Worm (Caenorhabditis elegans) whole organism, early embryonic: ENCODE data around the gene ugt-50.

ENCODE experiments used
- B0310.2 ChIP-seq: sonication (generic microtip); optimal IDR thresholded peaks from 2 replicates; lab custom pipeline; 2016; ENCODE audit warnings: mild to moderate bottlenecking, missing genetic modification characterization, missing compliant biosample characterization
- F13C5.2 ChIP-seq: sonication (generic microtip); optimal IDR thresholded peaks from 2 replicates; lab custom pipeline; 2017; ENCODE audit warnings: mild to moderate bottlenecking, missing genetic modification characterization, inconsistent platforms, missing compliant biosample characterization
- aly-1 ChIP-seq: sonication (generic microtip); optimal IDR thresholded peaks from 2 replicates; lab custom pipeline; 2016; ENCODE audit warnings: missing genetic modification characterization, missing compliant biosample characterization
- ama-1 ChIP-seq: fragments of 150-350 bp; optimal IDR thresholded peaks from 2 replicates; lab custom pipeline; 2014
- ceh-13 ChIP-seq: fragments of 200-800 bp; sonication (Bioruptor generic); optimal IDR thresholded peaks from 2 replicates; lab custom pipeline; 2018; ENCODE audit warnings: mild to moderate bottlenecking, missing genetic modification characterization, missing compliant biosample characterization
- ceh-36 ChIP-seq: sonication (generic microtip); optimal IDR thresholded peaks from 2 replicates; lab custom pipeline; 2016; ENCODE audit warnings: missing genetic modification characterization, inconsistent platforms, missing compliant biosample characterization
- ets-7 ChIP-seq: sonication (generic microtip); optimal IDR thresholded peaks from 2 replicates; lab custom pipeline; 2016; ENCODE audit warnings: missing genotype, missing genetic modification characterization, missing compliant biosample characterization
- flt-1 ChIP-seq: fragments of 200-800 bp; sonication (Bioruptor generic); IDR thresholded peaks from 2 replicates; pipeline ENCODE4 v1.3.6; 2022; ENCODE audit warnings: missing genetic modification characterization, missing compliant biosample characterization
- hmbx-1 ChIP-seq: sonication (generic microtip); optimal IDR thresholded peaks from 2 replicates; lab custom pipeline; 2016; ENCODE audit warnings: mild to moderate bottlenecking, missing genetic modification characterization, missing compliant biosample characterization
- hmg-4 ChIP-seq: fragments of 200-800 bp; sonication (Bioruptor generic); optimal IDR thresholded peaks from 2 replicates; lab custom pipeline; 2018; ENCODE audit warnings: mild to moderate bottlenecking, missing genetic modification characterization, missing compliant biosample characterization
- hnd-1 ChIP-seq: sonication (generic microtip); optimal IDR thresholded peaks from 2 replicates; lab custom pipeline; 2016; ENCODE audit warnings: missing genetic modification characterization, missing compliant biosample characterization
- pes-1 ChIP-seq: fragments of 200-800 bp; sonication (Bioruptor generic); IDR thresholded peaks from 2 replicates; pipeline ENCODE4 v1.3.6; 2022; ENCODE audit warnings: missing genetic modification reagents, missing genetic modification characterization, missing compliant biosample characterization
- scrt-1 ChIP-seq: fragments of 200-800 bp; sonication (Bioruptor generic); IDR thresholded peaks from 2 replicates; pipeline ENCODE4 v1.3.6; 2022; ENCODE audit warnings: missing genetic modification characterization, missing compliant biosample characterization
- sea-1 ChIP-seq: fragments of 200-800 bp; sonication (Bioruptor generic); conservative IDR thresholded peaks from 2 replicates; pipeline ENCODE4 v1.3.6; 2022; ENCODE audit warnings: missing genetic modification characterization, missing compliant biosample characterization
- tbx-11 ChIP-seq: fragments of 200-800 bp; sonication (Bioruptor generic); IDR thresholded peaks from 2 replicates; pipeline ENCODE4 v1.3.6; 2022; ENCODE audit warnings: missing genetic modification characterization, missing compliant biosample characterization
- tbx-37 ChIP-seq: fragments of 200-800 bp; sonication (Bioruptor generic); conservative IDR thresholded peaks from 2 replicates; pipeline ENCODE4 v1.3.6; 2022; ENCODE audit warnings: missing genetic modification reagents, missing genetic modification characterization, missing compliant biosample characterization
- tra-4 ChIP-seq: sonication (generic microtip); optimal IDR thresholded peaks from 2 replicates; lab custom pipeline; 2017; ENCODE audit warnings: missing genetic modification characterization, missing compliant biosample characterization

ugt-50 gene

DNA sequence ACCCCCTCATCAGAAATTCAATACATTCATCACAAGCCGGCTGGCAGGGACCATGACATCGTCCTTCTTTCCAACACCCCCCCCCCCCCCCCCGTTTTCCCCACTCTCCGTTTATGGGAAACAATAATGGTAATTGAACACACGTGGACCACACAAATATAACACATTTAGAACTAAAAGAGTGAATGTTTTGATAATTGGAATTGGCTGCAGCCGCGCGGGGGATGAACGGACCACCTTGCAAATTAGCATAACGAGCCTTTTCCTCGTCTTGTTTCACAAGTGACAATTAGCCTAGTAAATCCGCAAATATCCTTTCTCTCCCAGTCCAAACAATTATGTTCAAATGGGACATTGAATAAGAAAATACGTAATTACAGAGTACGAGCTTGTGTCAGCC lies 2.7 kb upstream of the ugt-50 start:
- TF ChIP-seq hmg-4 (GFP tag; lab: Kevin White, UChicago) (peak; percentile 59), sea-1 (no peak), pes-1 (GFP tag; lab: Robert Waterston, UW) (no peak), ets-7 (tag; lab: Kevin White, UChicago) (no peak), ceh-36 (tag; lab: Kevin White, UChicago) (peak; percentile 10), hmbx-1 (tag; lab: Kevin White, UChicago) (no peak)

DNA sequence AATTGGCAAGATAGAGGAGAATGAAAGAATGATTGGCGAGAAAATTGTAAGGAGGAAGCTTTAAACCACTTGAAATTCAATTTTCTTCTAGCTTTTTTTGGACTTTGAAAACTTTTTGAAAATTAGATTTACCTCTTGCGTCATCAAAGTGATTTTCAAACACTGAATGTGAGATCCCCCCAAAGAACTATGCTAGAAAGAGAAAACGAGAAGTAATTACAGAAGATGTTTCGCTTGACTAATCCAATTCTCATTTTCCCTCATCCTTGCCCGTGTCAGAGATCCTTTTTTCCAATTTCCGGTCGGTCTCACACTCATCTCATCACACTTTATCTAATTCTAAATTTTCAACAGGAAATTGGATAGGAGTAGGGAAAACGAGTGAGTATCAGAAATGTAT lies 1.5 kb upstream of the ugt-50 start:
- no peak for TF ChIP-seq scrt-1 (GFP tag; lab: Robert Waterston, UW)
- TF ChIP-seq flt-1 (GFP tag; lab: Robert Waterston, UW): no peak
- TF ChIP-seq ceh-13 (GFP tag; lab: Kevin White, UChicago): no peak
- no peak for TF ChIP-seq B0310.2 (tag; lab: Kevin White, UChicago)
- TF ChIP-seq ceh-36 (tag; lab: Kevin White, UChicago): no peak
- no peak for TF ChIP-seq ets-7 (tag; lab: Kevin White, UChicago)
- TF ChIP-seq pes-1 (GFP tag; lab: Robert Waterston, UW): no peak

DNA sequence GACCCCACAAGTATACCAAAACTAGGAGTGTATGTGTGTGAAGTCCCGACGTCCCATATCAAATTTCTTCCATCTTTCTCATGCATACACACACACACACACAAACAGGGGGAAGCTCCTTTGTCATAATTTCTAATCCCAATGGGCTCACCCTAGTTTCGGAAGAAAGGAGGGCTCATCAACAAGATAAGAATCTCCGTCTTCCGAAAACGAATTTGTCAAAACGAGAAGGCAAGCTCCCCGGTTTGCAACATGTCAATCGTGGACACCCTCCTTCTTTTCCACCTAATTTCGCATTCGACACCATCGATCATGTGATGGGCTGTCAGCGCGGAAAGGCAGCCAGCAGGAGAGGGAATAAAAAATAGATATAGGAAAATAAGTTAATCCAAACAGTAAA lies 1.0 kb upstream of the ugt-50 start:
- TF ChIP-seq scrt-1 (GFP tag; lab: Robert Waterston, UW): no peak
- no peak for TF ChIP-seq tra-4 (tag; lab: Kevin White, UChicago)
- no peak for TF ChIP-seq ceh-36 (tag; lab: Kevin White, UChicago)

DNA sequence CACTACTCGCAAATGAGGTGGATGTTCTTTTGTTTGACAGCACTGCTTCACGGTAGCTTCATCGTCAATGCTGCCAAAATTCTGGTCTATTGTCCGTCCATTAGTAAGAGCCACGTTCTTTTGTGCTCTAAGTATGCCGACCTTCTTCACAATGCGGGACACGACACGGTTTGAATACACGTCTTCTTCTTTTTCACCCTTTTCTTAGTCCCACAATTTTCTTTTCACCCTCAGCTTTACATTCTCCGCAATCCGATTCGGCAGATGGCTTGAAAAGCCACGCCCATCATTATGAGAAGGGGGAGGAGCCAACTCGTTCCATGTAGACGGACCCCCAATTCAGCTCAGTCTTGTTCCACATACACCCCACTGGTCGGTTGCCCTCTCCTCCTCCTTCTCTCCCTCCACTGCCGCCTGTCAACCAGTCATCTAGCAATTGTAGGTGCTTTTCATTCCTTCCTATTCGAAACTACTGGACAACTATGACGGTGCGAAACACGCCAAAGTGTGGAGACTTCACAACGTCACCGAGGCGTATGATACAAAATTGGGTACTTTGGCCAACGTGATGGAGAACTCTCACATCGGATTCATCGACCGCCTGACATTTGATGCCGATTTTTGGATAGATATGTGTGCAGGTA lies 489 bp downstream of the ugt-50 start:
- peak; percentile 18; the same call in 1 of the 2 replicates for TF ChIP-seq pes-1 (GFP tag; lab: Robert Waterston, UW)
- no peak for TF ChIP-seq ets-7 (tag; lab: Kevin White, UChicago)
- TF ChIP-seq scrt-1 (GFP tag; lab: Robert Waterston, UW): 0 out of 2 replicates have a peak, but pooled peaks have one; percentile 39
- TF ChIP-seq ama-1 (lab: Kevin White, UChicago): peak; percentile 96
- TF ChIP-seq tbx-11 (GFP tag; lab: Robert Waterston, UW): 0 out of 2 replicates have a peak, but pooled peaks have one; percentile 34
- TF ChIP-seq sea-1: no peak
- no peak for TF ChIP-seq ceh-36 (tag; lab: Kevin White, UChicago)
- no peak for TF ChIP-seq tra-4 (tag; lab: Kevin White, UChicago)
- no peak for TF ChIP-seq hmbx-1 (tag; lab: Kevin White, UChicago)
- peak; percentile 63 for TF ChIP-seq F13C5.2 (tag; lab: Kevin White, UChicago)
- peak; percentile 71 for TF ChIP-seq aly-1 (tag; lab: Kevin White, UChicago)
- peak; percentile 66 for TF ChIP-seq hmg-4 (GFP tag; lab: Kevin White, UChicago)
- TF ChIP-seq hnd-1 (tag; lab: Kevin White, UChicago): no peak
- no peak for TF ChIP-seq ceh-13 (GFP tag; lab: Kevin White, UChicago)
- no peak for TF ChIP-seq tbx-37 (GFP tag; lab: Robert Waterston, UW)
- no peak for TF ChIP-seq flt-1 (GFP tag; lab: Robert Waterston, UW)

DNA sequence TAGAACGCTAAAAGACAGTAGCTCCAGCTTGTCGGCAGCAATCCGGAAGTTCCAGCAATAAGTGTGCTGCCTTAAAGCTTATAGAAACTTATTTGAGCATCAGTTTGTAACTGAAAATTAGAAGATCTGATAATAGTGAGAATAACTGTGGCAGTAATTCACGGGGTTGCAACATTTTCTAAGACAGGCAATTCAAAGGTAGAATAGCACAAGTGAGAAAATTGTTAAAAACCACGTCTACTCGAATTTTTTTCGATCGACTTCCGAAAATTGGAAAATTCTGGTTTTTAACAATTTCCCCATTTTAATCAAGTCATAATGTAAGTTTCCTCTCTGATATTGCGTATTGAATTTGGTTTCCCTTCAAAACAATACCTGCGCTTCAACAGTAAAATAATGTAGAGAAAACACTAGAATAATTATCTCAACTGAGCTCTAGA lies 1.8 kb downstream of the ugt-50 start:
- peak; percentile 66 for TF ChIP-seq aly-1 (tag; lab: Kevin White, UChicago)
- TF ChIP-seq tra-4 (tag; lab: Kevin White, UChicago): no peak
- peak; percentile 37; the same call in 1 of the 2 replicates for TF ChIP-seq scrt-1 (GFP tag; lab: Robert Waterston, UW)
- peak; percentile 89 for TF ChIP-seq ama-1 (lab: Kevin White, UChicago)
- peak; percentile 1 for TF ChIP-seq ceh-13 (GFP tag; lab: Kevin White, UChicago)
- TF ChIP-seq hmbx-1 (tag; lab: Kevin White, UChicago): no peak
- TF ChIP-seq ets-7 (tag; lab: Kevin White, UChicago): no peak
- no peak; the same call in 1 of the 2 replicates for TF ChIP-seq sea-1
- TF ChIP-seq tbx-37 (GFP tag; lab: Robert Waterston, UW): 0 out of 2 replicates have a peak, but pooled peaks have one; percentile 8
- peak; percentile 61 for TF ChIP-seq B0310.2 (tag; lab: Kevin White, UChicago)
- no peak for TF ChIP-seq hmg-4 (GFP tag; lab: Kevin White, UChicago)
- no peak for TF ChIP-seq hnd-1 (tag; lab: Kevin White, UChicago)
- TF ChIP-seq flt-1 (GFP tag; lab: Robert Waterston, UW): peak; percentile 31; the same call in 1 of the 2 replicates
- TF ChIP-seq F13C5.2 (tag; lab: Kevin White, UChicago): no peak
- 0 out of 2 replicates have a peak, but pooled peaks have one; percentile 31 for TF ChIP-seq tbx-11 (GFP tag; lab: Robert Waterston, UW)
- no peak; the same call in none of the 2 replicates for TF ChIP-seq pes-1 (GFP tag; lab: Robert Waterston, UW)
- TF ChIP-seq ceh-36 (tag; lab: Kevin White, UChicago): no peak

DNA sequence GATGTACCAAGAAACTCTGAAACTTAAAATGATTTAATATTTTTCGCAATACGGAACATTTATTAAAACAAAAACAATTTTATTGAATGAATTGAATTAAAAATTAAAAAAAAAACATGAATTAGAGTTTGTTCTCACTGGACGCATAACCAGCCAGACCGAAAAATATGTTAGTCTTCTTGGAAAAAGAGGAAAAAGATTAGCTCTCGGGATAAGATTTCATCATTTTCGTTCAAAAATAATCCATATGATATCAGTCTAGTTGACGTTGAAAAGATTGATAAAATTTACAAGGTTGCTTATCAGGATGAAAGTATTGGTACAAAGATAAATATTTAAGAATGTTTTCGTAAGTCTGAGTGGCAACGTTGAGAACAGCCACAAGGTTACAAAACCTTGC lies 9.1 kb downstream of the ugt-50 start, which contains the start of gene nhr-26:
Gene nhr-26, minus strand, starts transcription at position 10 of the 400 bp plus-strand sequence.
- TF ChIP-seq hmbx-1 (tag; lab: Kevin White, UChicago): no peak
- TF ChIP-seq B0310.2 (tag; lab: Kevin White, UChicago): no peak
- no peak for TF ChIP-seq scrt-1 (GFP tag; lab: Robert Waterston, UW)
- TF ChIP-seq tbx-11 (GFP tag; lab: Robert Waterston, UW): no peak
- TF ChIP-seq ceh-13 (GFP tag; lab: Kevin White, UChicago): no peak
- no peak for TF ChIP-seq ama-1 (lab: Kevin White, UChicago)
- TF ChIP-seq tra-4 (tag; lab: Kevin White, UChicago): no peak
- no peak for TF ChIP-seq tbx-37 (GFP tag; lab: Robert Waterston, UW)
- no peak for TF ChIP-seq F13C5.2 (tag; lab: Kevin White, UChicago)
- TF ChIP-seq hnd-1 (tag; lab: Kevin White, UChicago): no peak
- no peak for TF ChIP-seq ceh-36 (tag; lab: Kevin White, UChicago)
- TF ChIP-seq sea-1: no peak
- no peak for TF ChIP-seq pes-1 (GFP tag; lab: Robert Waterston, UW)
- no peak for TF ChIP-seq flt-1 (GFP tag; lab: Robert Waterston, UW)
- TF ChIP-seq aly-1 (tag; lab: Kevin White, UChicago): no peak
- no peak for TF ChIP-seq ets-7 (tag; lab: Kevin White, UChicago)
- no peak for TF ChIP-seq hmg-4 (GFP tag; lab: Kevin White, UChicago)
